Worm (Caenorhabditis elegans): ENCODE measurements around the gene nhr-179.
A peak's percentile ranks its signal among the peaks of the same experiment; 100 is the strongest.

The nhr-179 gene

DNA sequence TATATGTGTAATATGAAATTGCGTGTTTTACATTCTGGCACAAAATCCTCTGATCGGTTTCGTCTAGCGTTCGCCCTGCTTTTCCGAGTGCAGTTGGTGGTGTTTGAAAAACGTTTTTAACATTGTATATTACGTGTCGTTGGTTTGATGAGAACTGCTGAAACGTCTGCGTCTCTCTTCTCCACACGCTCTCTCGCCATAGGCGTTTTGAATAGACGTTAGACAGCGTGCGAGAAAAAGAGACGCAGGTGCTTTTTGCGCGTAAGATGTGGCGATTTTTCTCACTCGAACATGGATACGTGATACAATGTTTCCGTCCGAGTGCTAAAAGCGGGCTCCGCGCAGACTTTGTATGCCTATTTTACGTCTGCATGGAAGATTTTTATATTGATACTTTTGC lies 1.9 kb upstream of the nhr-179 start:
- no peak for TF ChIP-seq ceh-16 (tag; optimal IDR thresholded peaks at IDR 0.05)
- TF ChIP-seq nhr-77 (tag; optimal IDR thresholded peaks at IDR 0.05), result no peak
- TF ChIP-seq jun-1 (tag; optimal IDR thresholded peaks at IDR 0.05), result no peak
- no peak for TF ChIP-seq fos-1 (tag; optimal IDR thresholded peaks at IDR 0.05)
- no peak for TF ChIP-seq hmg-11 (tag; optimal IDR thresholded peaks at IDR 0.05)
- TF ChIP-seq nhr-76 (tag; optimal IDR thresholded peaks at IDR 0.05), result no peak
- no peak for TF ChIP-seq egl-27 (tag; optimal IDR thresholded peaks at IDR 0.05)

DNA sequence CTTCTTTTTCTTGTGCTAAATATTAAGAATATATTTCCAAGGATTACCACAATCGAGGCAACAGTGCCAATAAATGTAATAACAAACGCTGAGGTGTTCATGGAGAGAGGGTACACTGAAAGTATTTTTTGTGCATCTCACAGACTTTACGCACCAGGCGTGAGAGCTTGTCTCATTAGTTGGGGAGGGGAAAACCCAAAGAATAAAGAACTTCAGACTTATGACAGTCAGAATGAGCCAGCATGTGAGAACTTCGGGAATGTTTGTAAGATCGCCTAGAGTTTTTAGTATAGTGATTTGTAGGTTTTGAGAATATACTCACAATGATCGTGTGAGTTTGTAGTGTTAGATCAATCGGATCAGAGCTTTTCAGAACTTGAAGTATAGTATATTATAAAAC lies 3.9 kb downstream of the nhr-179 start, which contains the start of gene srbc-41:
srbc-41 (minus strand) TSS at position 101 of the 400 bp plus-strand sequence.
- TF ChIP-seq nhr-11 (tag; optimal IDR thresholded peaks at IDR 0.05) (no peak), elt-3 (tag; optimal IDR thresholded peaks at IDR 0.05) (no peak), mdl-1 (tag; optimal IDR thresholded peaks at IDR 0.05) (no peak), ama-1 (optimal IDR thresholded peaks at IDR 0.05) (no peak), aly-2 (tag; optimal IDR thresholded peaks at IDR 0.05) (no peak), R02D3.7 (tag; optimal IDR thresholded peaks at IDR 0.05) (no peak), ceh-28 (tag; optimal IDR thresholded peaks at IDR 0.05) (no peak), tbx-2 (tag; optimal IDR thresholded peaks at IDR 0.05) (no peak), elt-2 (tag; optimal IDR thresholded peaks at IDR 0.05) (no peak), nhr-12 (tag; optimal IDR thresholded peaks at IDR 0.05) (no peak), elt-1 (tag; optimal IDR thresholded peaks at IDR 0.05) (no peak), nhr-76 (tag; optimal IDR thresholded peaks at IDR 0.05) (no peak), snpc-4 (tag; optimal IDR thresholded peaks at IDR 0.05) (no peak), lsy-12 (tag; optimal IDR thresholded peaks at IDR 0.05) (no peak), hmg-11 (tag; optimal IDR thresholded peaks at IDR 0.05) (no peak), nhr-77 (tag; optimal IDR thresholded peaks at IDR 0.05) (no peak), unc-62 (GFP tag; optimal IDR thresholded peaks at IDR 0.05) (no peak)

DNA sequence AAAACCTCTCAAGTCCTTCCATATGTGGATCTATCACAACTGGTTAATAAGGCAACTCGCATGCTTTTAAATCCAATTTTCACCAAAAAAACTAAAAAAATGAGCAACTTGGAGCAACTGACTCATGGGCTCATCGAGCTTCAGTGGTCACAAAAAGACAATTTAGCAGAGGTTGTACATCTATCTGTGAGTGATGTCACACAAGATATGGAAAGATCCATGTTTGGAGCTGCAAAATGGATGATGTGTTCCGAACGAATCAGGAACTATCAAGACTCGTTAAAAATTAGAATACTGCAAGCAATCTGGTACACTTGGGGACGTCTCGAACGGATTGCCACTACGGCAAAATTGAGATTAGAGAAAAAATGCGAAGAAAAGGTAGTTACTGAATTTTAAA lies 7.1 kb downstream of the nhr-179 start:
- TF ChIP-seq fkh-10 (GFP tag; optimal IDR thresholded peaks at IDR 0.05), result no peak
- TF ChIP-seq tbx-2 (tag; optimal IDR thresholded peaks at IDR 0.05), result no peak
- TF ChIP-seq pha-4 (tag; optimal IDR thresholded peaks at IDR 0.05), result no peak
- no peak for TF ChIP-seq lin-39 (tag; optimal IDR thresholded peaks at IDR 0.05)
- TF ChIP-seq daf-12 (tag; optimal IDR thresholded peaks at IDR 0.05), result no peak
- no peak for TF ChIP-seq egl-5 (tag; optimal IDR thresholded peaks at IDR 0.05)
- TF ChIP-seq nhr-77 (tag; optimal IDR thresholded peaks at IDR 0.05), result no peak
- no peak for TF ChIP-seq ceh-28 (tag; optimal IDR thresholded peaks at IDR 0.05)
- no peak for TF ChIP-seq zag-1 (tag; optimal IDR thresholded peaks at IDR 0.05)
- no peak for TF ChIP-seq lin-15B (tag; optimal IDR thresholded peaks at IDR 0.05)

DNA sequence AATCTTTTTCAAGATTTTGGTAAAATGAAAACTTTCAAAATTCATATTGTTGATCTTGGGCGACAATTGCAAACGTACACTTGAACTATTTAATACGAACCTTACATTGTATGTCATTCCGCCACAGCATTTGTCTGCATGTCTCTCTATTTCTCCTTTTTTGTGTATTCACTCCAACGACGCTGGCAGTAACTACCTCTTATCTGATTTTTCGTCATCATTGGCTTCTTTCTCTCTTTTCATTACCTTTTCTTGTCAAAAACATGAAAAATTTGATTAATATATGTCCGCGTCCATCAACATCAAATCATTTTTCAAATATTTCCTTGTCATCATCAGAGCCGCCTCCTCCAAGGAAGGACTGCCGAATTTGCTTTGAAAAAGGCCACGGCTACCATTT lies 8.6 kb downstream of the nhr-179 start, which contains the start of gene nhr-177:
nhr-177 (plus strand) TSS at position 167 of the 400 bp plus-strand sequence.
- TF ChIP-seq hmg-11 (tag; optimal IDR thresholded peaks at IDR 0.05), result no peak
- TF ChIP-seq skn-1 (tag; optimal IDR thresholded peaks at IDR 0.05), result peak; percentile 61
- no peak for TF ChIP-seq daf-12 (tag; optimal IDR thresholded peaks at IDR 0.05)
- TF ChIP-seq pqm-1 (tag; optimal IDR thresholded peaks at IDR 0.05), result peak; percentile 18
- peak; percentile 70 for TF ChIP-seq elt-2 (tag; optimal IDR thresholded peaks at IDR 0.05)
- TF ChIP-seq elt-1 (tag; optimal IDR thresholded peaks at IDR 0.05), result peak; percentile 34

DNA sequence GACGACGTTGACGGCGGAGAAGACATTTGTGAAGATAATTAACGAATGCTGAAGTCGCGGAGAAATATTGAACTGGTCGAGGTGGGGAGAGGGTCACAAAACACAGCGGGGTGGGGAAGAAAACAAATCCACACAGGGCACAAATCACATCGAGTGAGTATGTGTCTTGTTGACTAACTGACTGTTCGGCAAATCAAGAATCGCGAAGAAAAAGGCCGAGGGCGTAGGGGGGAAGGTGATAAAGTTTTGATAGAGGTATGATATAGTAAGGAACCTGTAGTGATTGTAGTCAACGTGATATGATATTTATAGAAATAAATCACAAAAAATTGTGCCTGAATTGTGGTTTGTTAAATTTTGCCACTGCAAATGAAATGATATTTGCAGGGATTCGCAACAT lies 10.9 kb downstream of the nhr-179 start, which contains the start of gene nhr-178:
nhr-178 (minus strand) TSS at position 164 of the 400 bp plus-strand sequence.
- TF ChIP-seq fos-1 (tag; optimal IDR thresholded peaks at IDR 0.05) (no peak), ceh-28 (tag; optimal IDR thresholded peaks at IDR 0.05) (peak; percentile 49), pha-4 (tag; optimal IDR thresholded peaks at IDR 0.05) (peak; percentile 34), elt-3 (tag; optimal IDR thresholded peaks at IDR 0.05) (no peak), unc-62 (GFP tag; optimal IDR thresholded peaks at IDR 0.05) (no peak), nhr-25 (tag; optimal IDR thresholded peaks at IDR 0.05) (peak; percentile 9), snpc-4 (tag; optimal IDR thresholded peaks at IDR 0.05) (no peak), ceh-82 (tag; optimal IDR thresholded peaks at IDR 0.05) (no peak), fkh-10 (GFP tag; optimal IDR thresholded peaks at IDR 0.05) (no peak), nhr-23 (tag; optimal IDR thresholded peaks at IDR 0.05) (peak; percentile 15), aly-2 (tag; optimal IDR thresholded peaks at IDR 0.05) (no peak), nhr-11 (tag; optimal IDR thresholded peaks at IDR 0.05) (no peak), fkh-2 (tag; optimal IDR thresholded peaks at IDR 0.05) (no peak), R02D3.7 (tag; optimal IDR thresholded peaks at IDR 0.05) (no peak), zag-1 (tag; optimal IDR thresholded peaks at IDR 0.05) (no peak), ZK546.5 (tag; optimal IDR thresholded peaks at IDR 0.05) (no peak), unc-39 (tag; optimal IDR thresholded peaks at IDR 0.05) (no peak), nhr-237 (tag; optimal IDR thresholded peaks at IDR 0.05) (no peak), pqm-1 (tag; optimal IDR thresholded peaks at IDR 0.05) (peak; percentile 79), mdl-1 (tag; optimal IDR thresholded peaks at IDR 0.05) (peak; percentile 13), elt-2 (tag; optimal IDR thresholded peaks at IDR 0.05) (peak; percentile 86), sea-2 (GFP tag; optimal IDR thresholded peaks at IDR 0.05) (no peak), ceh-9 (tag; optimal IDR thresholded peaks at IDR 0.05) (no peak), nfya-1 (tag; optimal IDR thresholded peaks at IDR 0.05; ENCODE audit: insufficient read depth) (no peak), nhr-76 (tag; optimal IDR thresholded peaks at IDR 0.05) (no peak), jun-1 (tag; optimal IDR thresholded peaks at IDR 0.05) (peak; percentile 59)

All from whole organism, L3 larva.